Fruit fly (Drosophila melanogaster) whole organism, wandering third instar larva: ENCODE data around the gene CG17198.

Source experiments
- Hr78 ChIP-seq: fragments of >200 bp; optimal IDR thresholded peaks from 2 replicates; lab custom pipeline; 2017; ENCODE audit warnings: missing biosample characterization, missing genetic modification characterization
- Jra ChIP-seq: sonication (Bioruptor generic); optimal IDR thresholded peaks from 2 replicates; lab custom pipeline; 2016; ENCODE audit warnings: missing biosample characterization, missing genetic modification characterization
- Mio ChIP-seq: sonication (Bioruptor generic); optimal IDR thresholded peaks from 2 replicates; lab custom pipeline; 2016; ENCODE audit warnings: missing biosample characterization, missing genetic modification characterization
- Rel ChIP-seq, 2 experiments: fragments of 200-800 bp; sonication (Bioruptor generic) in 1 of 2; optimal IDR thresholded peaks; 2 replicates in 1 of 2; 3 replicates in 1 of 2; lab custom pipeline; 2016 to 2019; ENCODE audit warnings: mild to moderate bottlenecking in 2 of 2, missing biosample characterization in 2 of 2, missing genetic modification characterization in 2 of 2, moderate library complexity in 1 of 2
- h ChIP-seq: fragments of 200-800 bp; sonication (Bioruptor generic); optimal IDR thresholded peaks from 3 replicates; lab custom pipeline; 2016; ENCODE audit warnings: missing biosample characterization, mild to moderate bottlenecking, missing genetic modification characterization
- psq ChIP-seq: fragments of 200-800 bp; sonication (Bioruptor generic); optimal IDR thresholded peaks from 3 replicates; lab custom pipeline; 2017; ENCODE audit warnings: missing biosample characterization, mild to moderate bottlenecking, missing genetic modification characterization, moderate library complexity

- TF ChIP-seq Mio (GFP tag; lab: Kevin White, UChicago): no peak
- TF ChIP-seq psq (GFP tag; lab: Kevin White, UChicago): no peak
- TF ChIP-seq Rel (GFP tag; optimal IDR thresholded peaks at IDR 0.05; lab: Kevin White, UChicago): no peak
- TF ChIP-seq Rel (tag; optimal IDR thresholded peaks at IDR 0.05; lab: Kevin White, UChicago): no peak
- no peak for TF ChIP-seq h
- no peak for TF ChIP-seq Jra (GFP tag; lab: Kevin White, UChicago)
- no peak for TF ChIP-seq Hr78 (GFP tag; lab: Kevin White, UChicago)
These were observed 15.7 kb downstream of the CG17198 start for dm6 chr3R:25759430-25759829.
